Fruit fly (Drosophila melanogaster) whole organism, embryonic: ENCODE data around the gene CG17572.

Source experiments
- Ada2b ChIP-seq: fragments of 200-800 bp; sonication (Bioruptor generic); IDR thresholded peaks from 2 replicates; pipeline ENCODE4 v1.3.6; 2022; ENCODE audit warnings: missing biosample characterization, missing genetic modification characterization
- Atf-2 ChIP-seq: fragments of 200-800 bp; sonication (Bioruptor generic); optimal IDR thresholded peaks from 2 replicates; lab custom pipeline; 2016; ENCODE audit warnings: missing biosample characterization, missing genetic modification characterization
- Awh ChIP-seq: fragments of 200-800 bp; sonication (Bioruptor generic); IDR thresholded peaks from 2 replicates; pipeline ENCODE4, ENCODE4 v1.3.6; 2022; ENCODE audit warnings: missing biosample characterization, missing genetic modification characterization
- CG10267 ChIP-seq: fragments of 200-800 bp; sonication (Bioruptor generic); optimal IDR thresholded peaks from 2 replicates; lab custom pipeline; 2018; ENCODE audit warnings: missing biosample characterization, mild to moderate bottlenecking, missing genetic modification characterization, moderate library complexity
- CG10462 ChIP-seq: fragments of 200-800 bp; sonication (Bioruptor generic); optimal IDR thresholded peaks from 2 replicates; lab custom pipeline; 2016; ENCODE audit warnings: missing biosample characterization, missing genetic modification characterization
- CG11723 ChIP-seq: fragments of 200-800 bp; sonication (Bioruptor generic); optimal IDR thresholded peaks from 2 replicates; lab custom pipeline; 2017; ENCODE audit warnings: missing biosample characterization, mild to moderate bottlenecking, missing genetic modification characterization
- CG12071 ChIP-seq: fragments of 200-800 bp; sonication (Bioruptor generic); optimal IDR thresholded peaks from 3 replicates; lab custom pipeline; 2018; ENCODE audit warnings: missing biosample characterization, mild to moderate bottlenecking, missing genetic modification characterization
- CG12299 ChIP-seq: fragments of 200-800 bp; sonication (Bioruptor generic); optimal IDR thresholded peaks from 2 replicates; lab custom pipeline; 2018; ENCODE audit warnings: missing biosample characterization, mild to moderate bottlenecking, missing genetic modification characterization
- CG12744 ChIP-seq: fragments of 200-800 bp; sonication (Bioruptor generic); optimal IDR thresholded peaks from 2 replicates; lab custom pipeline; 2016; ENCODE audit warnings: missing biosample characterization, missing genetic modification characterization
- CG13424 ChIP-seq: fragments of 200-800 bp; sonication (Bioruptor generic); optimal IDR thresholded peaks from 2 replicates; lab custom pipeline; 2019; ENCODE audit warnings: missing biosample characterization, mild to moderate bottlenecking, missing genetic modification characterization, moderate library complexity
- CG16779 ChIP-seq: fragments of 200-800 bp; sonication (Bioruptor generic); IDR thresholded peaks from 2 replicates; pipeline ENCODE4 v1.3.6; 2022; ENCODE audit warnings: missing biosample characterization, missing genetic modification characterization
- CG16813 ChIP-seq: fragments of 200-800 bp; sonication (Bioruptor generic); IDR thresholded peaks from 3 replicates; pipeline ENCODE4 v1.3.6; 2022; ENCODE audit warnings: missing biosample characterization, missing genetic modification characterization; ENCODE audit not compliant: partially characterized antibody
- CG18011 ChIP-seq: fragments of 200-800 bp; sonication (Bioruptor generic); optimal IDR thresholded peaks from 2 replicates; lab custom pipeline; 2017; ENCODE audit warnings: missing biosample characterization, missing genetic modification characterization, mild to moderate bottlenecking, moderate library complexity, missing genotype
- CG2712 ChIP-seq: fragments of 200-800 bp; optimal IDR thresholded peaks from 3 replicates; lab custom pipeline; 2019; ENCODE audit warnings: missing biosample characterization, mild to moderate bottlenecking, missing genetic modification characterization, moderate library complexity
- CG34422 ChIP-seq: fragments of 200-800 bp; sonication (Bioruptor generic); IDR thresholded peaks from 3 replicates; pipeline ENCODE4 v1.3.6; 2022; ENCODE audit warnings: missing biosample characterization, missing genetic modification characterization
- CG4730 ChIP-seq: fragments of 200-800 bp; sonication (Bioruptor generic); IDR thresholded peaks from 2 replicates; pipeline ENCODE4 v1.3.6; 2022; ENCODE audit warnings: missing biosample characterization, missing genetic modification characterization
- CG9797 ChIP-seq: fragments of 200-800 bp; sonication (Bioruptor generic); optimal IDR thresholded peaks from 3 replicates; lab custom pipeline; 2018; ENCODE audit warnings: missing biosample characterization, mild to moderate bottlenecking, missing genetic modification characterization
- CG9932 ChIP-seq: fragments of 200-800 bp; sonication (Bioruptor generic); IDR thresholded peaks from 2 replicates; pipeline ENCODE4 v1.3.6; 2022; ENCODE audit warnings: missing biosample characterization, missing genetic modification characterization
- CHES-1-like ChIP-seq: fragments of 200-800 bp; sonication (Bioruptor generic); optimal IDR thresholded peaks from 2 replicates; lab custom pipeline; 2016; ENCODE audit warnings: missing biosample characterization, missing genetic modification characterization
- Fer2 ChIP-seq: fragments of 200-800 bp; sonication (Bioruptor generic); optimal IDR thresholded peaks from 2 replicates; lab custom pipeline; 2018; ENCODE audit warnings: missing biosample characterization, mild to moderate bottlenecking, missing genetic modification characterization, moderate library complexity
- Gsc ChIP-seq: fragments of 200-800 bp; sonication (Bioruptor generic); IDR thresholded peaks from 2 replicates; pipeline ENCODE4 v1.3.6; 2022; ENCODE audit warnings: missing biosample characterization, missing genetic modification characterization
- Gug ChIP-seq: fragments of 200-800 bp; sonication (Bioruptor generic); IDR thresholded peaks from 4 replicates; pipeline ENCODE4 v1.3.6; 2022; ENCODE audit warnings: missing biosample characterization, missing genetic modification characterization
- HLH4C ChIP-seq: fragments of 200-800 bp; sonication (Bioruptor generic); IDR thresholded peaks from 3 replicates; pipeline ENCODE4 v1.3.6; 2022; ENCODE audit warnings: missing biosample characterization, missing genetic modification characterization; ENCODE audit not compliant: partially characterized antibody
- HLHmδ ChIP-seq: fragments of 200-800 bp; sonication (Bioruptor generic); optimal IDR thresholded peaks from 2 replicates; lab custom pipeline; 2018; ENCODE audit warnings: missing biosample characterization, mild to moderate bottlenecking, missing genetic modification characterization, moderate library complexity
- Hand ChIP-seq: fragments of 200-800 bp; sonication (Bioruptor generic); optimal IDR thresholded peaks from 2 replicates; lab custom pipeline; 2017; ENCODE audit warnings: mild to moderate bottlenecking, missing biosample characterization, missing genetic modification reagents, missing genetic modification characterization
- Hr78 ChIP-seq, 2 experiments: fragments of 200-800 bp in 1 of 2; fragments of >200 bp in 1 of 2; sonication (Bioruptor generic) in 1 of 2; optimal IDR thresholded peaks; 2 replicates each; lab custom pipeline; 2017 to 2019; ENCODE audit warnings: missing biosample characterization in 2 of 2, missing genetic modification characterization in 2 of 2, mild to moderate bottlenecking in 1 of 2, moderate library complexity in 1 of 2
- MESR4 ChIP-seq: fragments of 200-800 bp; sonication (Bioruptor generic); optimal IDR thresholded peaks from 2 replicates; lab custom pipeline; 2018; ENCODE audit warnings: missing biosample characterization, mild to moderate bottlenecking, missing genetic modification characterization, moderate library complexity
- Opbp ChIP-seq: fragments of 200-800 bp; sonication (Bioruptor generic); IDR thresholded peaks from 3 replicates; pipeline ENCODE4 v1.3.6; 2022; ENCODE audit warnings: missing biosample characterization, missing genetic modification characterization; ENCODE audit not compliant: partially characterized antibody
- Trl ChIP-seq, 3 experiments: fragments of >200 bp in 2 of 3; fragments of 200-800 bp in 1 of 3; sonication (Bioruptor generic) in 1 of 3; optimal IDR thresholded peaks; 2 replicates in 1 of 3; 3 replicates in 2 of 3; lab custom pipeline; 2016 to 2017; ENCODE audit warnings: missing biosample characterization in 1 of 3, missing genetic modification characterization in 1 of 3
- Vsx1 ChIP-seq: fragments of 200-800 bp; sonication (Bioruptor generic); optimal IDR thresholded peaks from 2 replicates; lab custom pipeline; 2017; ENCODE audit warnings: missing biosample characterization, mild to moderate bottlenecking, missing genetic modification characterization, missing genetic modification reagents
- YL-1 ChIP-seq: fragments of 200-800 bp; sonication (Bioruptor generic); optimal IDR thresholded peaks from 3 replicates; lab custom pipeline; 2017; ENCODE audit warnings: missing biosample characterization, mild to moderate bottlenecking, missing genetic modification characterization
- bbx ChIP-seq: fragments of 200-800 bp; sonication (Bioruptor generic); IDR thresholded peaks from 2 replicates; pipeline ENCODE4 v1.3.6; 2022; ENCODE audit warnings: missing biosample characterization, missing genetic modification characterization; ENCODE audit not compliant: partially characterized antibody
- bigmax ChIP-seq: fragments of 200-800 bp; sonication (Bioruptor generic); optimal IDR thresholded peaks from 2 replicates; lab custom pipeline; 2018; ENCODE audit warnings: missing biosample characterization, mild to moderate bottlenecking, missing genetic modification characterization
- cato ChIP-seq: fragments of 200-800 bp; sonication (Bioruptor generic); optimal IDR thresholded peaks from 2 replicates; lab custom pipeline; 2016; ENCODE audit warnings: missing biosample characterization, missing genetic modification characterization, borderline replicate concordance
- chif ChIP-seq, 2 experiments: fragments of 200-800 bp; sonication (Bioruptor generic); optimal IDR thresholded peaks; 3 replicates each; lab custom pipeline; 2016; ENCODE audit warnings: missing biosample characterization in 2 of 2, missing genetic modification characterization in 2 of 2
- corto ChIP-seq: fragments of 200-800 bp; sonication (Bioruptor generic); optimal IDR thresholded peaks from 2 replicates; lab custom pipeline; 2016; ENCODE audit warnings: missing biosample characterization, mild to moderate bottlenecking, missing genetic modification characterization, moderate library complexity
- fd3F ChIP-seq: fragments of 200-800 bp; sonication (Bioruptor generic); optimal IDR thresholded peaks from 2 replicates; lab custom pipeline; 2018; ENCODE audit warnings: missing biosample characterization, mild to moderate bottlenecking, missing genetic modification characterization, moderate library complexity
- grn ChIP-seq: fragments of 200-800 bp; sonication (Bioruptor generic); optimal IDR thresholded peaks from 3 replicates; lab custom pipeline; 2017; ENCODE audit warnings: missing biosample characterization, missing genetic modification characterization
- knrl ChIP-seq: fragments of 200-800 bp; sonication (Bioruptor generic); IDR thresholded peaks from 3 replicates; pipeline ENCODE4 v1.3.6; 2022; ENCODE audit warnings: missing biosample characterization, missing genetic modification characterization; ENCODE audit not compliant: partially characterized antibody
- oc ChIP-seq: fragments of 200-800 bp; sonication (Bioruptor generic); optimal IDR thresholded peaks from 2 replicates; lab custom pipeline; 2018; ENCODE audit warnings: missing biosample characterization, mild to moderate bottlenecking, missing genetic modification characterization, moderate library complexity
- org-1 ChIP-seq: fragments of 200-800 bp; sonication (Bioruptor generic); optimal IDR thresholded peaks from 2 replicates; lab custom pipeline; 2017; ENCODE audit warnings: missing biosample characterization, missing genetic modification characterization
- phol ChIP-seq: fragments of 200-800 bp; sonication (Bioruptor generic); optimal IDR thresholded peaks from 3 replicates; lab custom pipeline; 2018; ENCODE audit warnings: missing biosample characterization, mild to moderate bottlenecking, missing genetic modification characterization, moderate library complexity
- prd ChIP-seq, 3 experiments: fragments of >200 bp in 2 of 3; fragments of 200-800 bp in 1 of 3; sonication (Bioruptor generic) in 1 of 3; optimal IDR thresholded peaks in 2 of 3; IDR thresholded peaks in 1 of 3; 2 replicates in 2 of 3; 3 replicates in 1 of 3; pipeline versions ENCODE4 v1.3.6 to Lab custom; 2017 to 2022; ENCODE audit warnings: missing biosample characterization in 1 of 3, missing genetic modification characterization in 1 of 3
- sna ChIP-seq: fragments of 200-800 bp; sonication (Bioruptor generic); IDR thresholded peaks from 2 replicates; pipeline ENCODE4 v1.3.6; 2022; ENCODE audit warnings: missing biosample characterization, missing genetic modification characterization; ENCODE audit not compliant: partially characterized antibody
- stwl ChIP-seq: fragments of 200-800 bp; sonication (Bioruptor generic); optimal IDR thresholded peaks from 3 replicates; lab custom pipeline; 2018; ENCODE audit warnings: missing biosample characterization, mild to moderate bottlenecking, missing genetic modification characterization, moderate library complexity
- trem ChIP-seq: fragments of 200-800 bp; optimal IDR thresholded peaks from 3 replicates; lab custom pipeline; 2019; ENCODE audit warnings: missing biosample characterization, mild to moderate bottlenecking, missing genetic modification characterization, moderate library complexity
- ttk ChIP-seq: fragments of 200-800 bp; sonication (Bioruptor generic); IDR thresholded peaks from 2 replicates; pipeline ENCODE4 v2.1.2; 2022; ENCODE audit warnings: missing biosample characterization, missing genetic modification characterization
- vnd ChIP-seq: fragments of 200-800 bp; sonication (Bioruptor generic); IDR thresholded peaks from 3 replicates; pipeline ENCODE4 v1.3.6; 2022; ENCODE audit warnings: missing biosample characterization, missing genetic modification characterization; ENCODE audit not compliant: partially characterized antibody

CG17572 gene

DNA sequence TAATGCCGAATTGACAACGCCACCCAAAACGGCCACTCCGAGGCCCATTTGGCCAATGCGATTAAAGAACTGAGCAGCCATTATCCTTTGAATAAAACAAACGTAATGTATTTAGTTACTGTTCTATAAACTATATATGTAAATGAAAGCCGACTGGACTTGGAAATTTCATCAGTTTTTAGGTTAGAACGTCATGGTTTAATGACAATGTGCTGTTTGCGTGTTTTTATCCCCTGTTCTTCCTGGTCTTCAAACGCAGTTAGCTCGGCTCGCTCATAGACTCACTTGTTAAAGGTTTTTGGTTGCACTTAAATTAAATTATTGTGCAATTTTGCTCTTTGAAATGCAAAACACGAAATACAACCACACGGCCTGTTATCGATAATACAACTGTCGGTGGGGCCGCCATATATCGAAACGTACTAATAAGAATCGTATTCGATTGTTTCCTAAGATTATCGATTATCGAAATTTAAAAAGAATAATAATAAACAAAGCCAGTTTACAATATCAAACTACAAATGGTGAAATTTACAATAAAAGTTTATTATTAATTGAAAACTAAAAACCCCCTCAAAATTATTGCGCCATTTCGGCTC, 49.6 kb upstream of the CG17572 start, which contains the start of gene Phb1 (continued):
- TF ChIP-seq oc (tag; lab: Kevin White, UChicago) (no peak), cato (GFP tag; lab: Kevin White, UChicago) (no peak), HLHmδ (GFP tag; lab: Kevin White, UChicago) (no peak), CG9797 (GFP tag; lab: Kevin White, UChicago) (no peak), CG10267 (tag; lab: Kevin White, UChicago) (peak; percentile 28), ttk (GFP tag; lab: Robert Waterston, UW) (no peak), CG12071 (no peak), MESR4 (peak; percentile 43), Atf-2 (GFP tag; lab: Kevin White, UChicago) (no peak), Hand (GFP tag; lab: Kevin White, UChicago) (no peak), grn (GFP tag; lab: Kevin White, UChicago) (no peak), Trl (optimal IDR thresholded peaks at IDR 0.05; lab: Kevin White, UChicago) (no peak), Trl (GFP tag; optimal IDR thresholded peaks at IDR 0.05; lab: Kevin White, UChicago) (no peak), CG11723 (GFP tag; lab: Kevin White, UChicago) (no peak), corto (GFP tag; lab: Kevin White, UChicago) (no peak), CG10462 (no peak), bigmax (GFP tag; lab: Kevin White, UChicago) (peak; percentile 98), CG16813 (GFP tag; lab: Robert Waterston, UW) (peak; percentile 84), Fer2 (tag; lab: Kevin White, UChicago) (no peak), Gug (GFP tag; lab: Robert Waterston, UW) (no peak), stwl (tag; lab: Kevin White, UChicago) (peak; percentile 69), Awh (GFP tag; lab: Robert Waterston, UW) (no peak), CG16779 (GFP tag; lab: Robert Waterston, UW) (no peak), fd3F (GFP tag; lab: Kevin White, UChicago) (no peak), CG2712 (tag; lab: Kevin White, UChicago) (peak; percentile 8), CHES-1-like (no peak), CG9932 (GFP tag; lab: Robert Waterston, UW) (no peak), knrl (GFP tag; lab: Robert Waterston, UW) (peak; percentile 59; the same call in 2 of the 3 replicates), CG18011 (GFP tag; lab: Kevin White, UChicago) (no peak), CG34422 (GFP tag; lab: Robert Waterston, UW) (peak; percentile 69; the same call in 1 of the 3 replicates), prd (optimal IDR thresholded peaks at IDR 0.05; lab: Kevin White, UChicago) (no peak), prd (GFP tag; IDR thresholded peaks at IDR 0.05; lab: Robert Waterston, UW) (no peak), chif (GFP tag; optimal IDR thresholded peaks at IDR 0.05; lab: Kevin White, UChicago) (no peak), bbx (peak; percentile 90), CG4730 (GFP tag; lab: Robert Waterston, UW) (no peak), YL-1 (peak; percentile 82), Gsc (GFP tag; lab: Robert Waterston, UW) (no peak), Opbp (peak; percentile 92), phol (peak; percentile 18), CG13424 (tag; lab: Kevin White, UChicago) (no peak), sna (GFP tag; lab: Robert Waterston, UW) (peak; percentile 90), Ada2b (GFP tag; lab: Robert Waterston, UW) (no peak), org-1 (no peak), vnd (peak; percentile 87), CG12744 (GFP tag; lab: Kevin White, UChicago) (no peak), Vsx1 (GFP tag; lab: Kevin White, UChicago) (no peak), CG12299 (tag; lab: Kevin White, UChicago) (no peak), trem (peak; percentile 37), Hr78 (GFP tag; optimal IDR thresholded peaks at IDR 0.05; lab: Kevin White, UChicago) (no peak), HLH4C (peak; percentile 98)
